Worm (Caenorhabditis elegans): ENCODE data around the gene Y67D2.5.

Gene Y67D2.5

ce11 chrIII:1508764-1509281 is 31.2 kb downstream of the Y67D2.5 start (continued):
- TF ChIP-seq lin-40 (tag; optimal IDR thresholded peaks at IDR 0.05) (no peak), ekl-4 (GFP tag; IDR thresholded peaks at IDR 0.05) (no peak), rcor-1 (GFP tag; IDR thresholded peaks at IDR 0.05) (no peak), athp-1 (tag; optimal IDR thresholded peaks at IDR 0.05) (peak; percentile 61), Y67H2A.10 (GFP tag; conservative IDR thresholded peaks at IDR 0.05) (no peak; the same call in 1 of the 2 replicates), lin-54 (GFP tag; optimal IDR thresholded peaks at IDR 0.05) (no peak), efl-1 (GFP tag; optimal IDR thresholded peaks at IDR 0.05) (no peak), K11D2.4 (GFP tag; IDR thresholded peaks at IDR 0.05) (no peak), ceh-40 (GFP tag; IDR thresholded peaks at IDR 0.05) (0 out of 2 replicates have a peak, but pooled peaks have one; percentile 17), mcd-1 (GFP tag; IDR thresholded peaks at IDR 0.05) (0 out of 2 replicates have a peak, but pooled peaks have one; percentile 5), K12H6.12 (tag; optimal IDR thresholded peaks at IDR 0.05) (no peak), mes-4 (tag; optimal IDR thresholded peaks at IDR 0.05) (no peak), Y56A3A.18 (GFP tag; IDR thresholded peaks at IDR 0.05) (0 out of 2 replicates have a peak, but pooled peaks have one; percentile 25), ama-1 (optimal IDR thresholded peaks at IDR 0.05) (no peak), ama-1 (GFP tag; optimal IDR thresholded peaks at IDR 0.05) (no peak), B0019.2 (GFP tag; conservative IDR thresholded peaks at IDR 0.05) (no peak), B0336.3 (GFP tag; IDR thresholded peaks at IDR 0.05) (no peak), hlh-12 (tag; optimal IDR thresholded peaks at IDR 0.05) (no peak), hrde-1 (tag; optimal IDR thresholded peaks at IDR 0.05; ENCODE audit: borderline replicate concordance) (peak; percentile 21), lsl-1 (GFP tag; optimal IDR thresholded peaks at IDR 0.05) (peak; percentile 37), repo-1 (tag; optimal IDR thresholded peaks at IDR 0.05) (peak; percentile 52), ceh-91 (GFP tag; IDR thresholded peaks at IDR 0.05) (no peak), hmg-1.2 (GFP tag; IDR thresholded peaks at IDR 0.05) (no peak), nhr-120 (GFP tag; IDR thresholded peaks at IDR 0.05) (no peak), xnd-1 (tag; optimal IDR thresholded peaks at IDR 0.05) (no peak), ztf-25 (GFP tag; IDR thresholded peaks at IDR 0.05) (no peak), hmg-20 (GFP tag; IDR thresholded peaks at IDR 0.05) (no peak), tbp1 (GFP tag; optimal IDR thresholded peaks at IDR 0.05) (no peak), ceh-100 (GFP tag; IDR thresholded peaks at IDR 0.05) (no peak), cebp-2 (GFP tag; IDR thresholded peaks at IDR 0.05) (no peak), madf-8 (GFP tag; conservative IDR thresholded peaks at IDR 0.05) (no peak), cebp-1 (GFP tag; IDR thresholded peaks at IDR 0.05) (no peak), cebp-1 (tag; optimal IDR thresholded peaks at IDR 0.05) (peak; percentile 36), nfya-2 (GFP tag; IDR thresholded peaks at IDR 0.05) (0 out of 2 replicates have a peak, but pooled peaks have one; percentile 28), F52B5.7 (tag; optimal IDR thresholded peaks at IDR 0.05) (no peak), chd-7 (tag; optimal IDR thresholded peaks at IDR 0.05) (no peak), atf-7 (tag; optimal IDR thresholded peaks at IDR 0.05) (peak; percentile 35), snpc-4 (GFP tag; optimal IDR thresholded peaks at IDR 0.05) (no peak), snpc-4 (tag; optimal IDR thresholded peaks at IDR 0.05) (no peak), snpc-3.4 (tag; optimal IDR thresholded peaks at IDR 0.05) (no peak), snpc-1.3 (tag; optimal IDR thresholded peaks at IDR 0.05; ENCODE audit: insufficient read depth) (no peak), nhr-179 (tag; optimal IDR thresholded peaks at IDR 0.05) (no peak)

All from whole organism, young adult.